Worm (Caenorhabditis elegans) whole organism, young adult: ENCODE data around the gene sru-23.

ENCODE experiments used
- B0035.1 ChIP-seq: sonication (generic microtip); optimal IDR thresholded peaks from 2 replicates; lab custom pipeline; 2016; ENCODE audit warnings: missing genetic modification characterization, mild to moderate bottlenecking, missing compliant biosample characterization, missing genotype, missing genetic modification reagents
- F57A8.1 ChIP-seq: fragments of 200-800 bp; sonication (Bioruptor generic); optimal IDR thresholded peaks from 2 replicates; lab custom pipeline; 2018; ENCODE audit warnings: mild to moderate bottlenecking, missing genetic modification characterization, moderate library complexity, missing compliant biosample characterization
- cebp-2 ChIP-seq: fragments of 200-800 bp; sonication (Bioruptor generic); IDR thresholded peaks from 2 replicates; pipeline ENCODE4 v1.3.6; 2022; ENCODE audit warnings: missing genetic modification characterization, missing compliant biosample characterization

The sru-23 gene

ce11 chrV:15922979-15923378 is 49.4 kb downstream of the sru-23 start, which contains the start of gene F35E8.13 (continued):
- TF ChIP-seq cebp-2 (GFP tag; lab: Robert Waterston, UW), result no peak

- TF ChIP-seq B0035.1 (tag; lab: Kevin White, UChicago) (no peak), F57A8.1 (GFP tag; lab: Kevin White, UChicago) (no peak)
Observed at ce11 chrV:15921102-15921501, 51.3 kb downstream of the sru-23 start, which contains the start of gene cdr-1. TSS of gene cdr-1 (plus strand) at chrV:15921309.
